Worm (Caenorhabditis elegans): ENCODE measurements around the gene AH9.6.

- no peak for TF ChIP-seq him-1 (tag; optimal IDR thresholded peaks at IDR 0.05)
- TF ChIP-seq dao-5 (tag; optimal IDR thresholded peaks at IDR 0.05): no peak
- no peak for TF ChIP-seq W03F9.2 (tag; optimal IDR thresholded peaks at IDR 0.05)
These were observed 19.2 kb upstream of the AH9.6 start, which contains the start of gene sav-1 for ce11 chrX:2287092-2287491.
